Fruit fly (Drosophila melanogaster) whole organism, embryonic: ENCODE results near the gene ens.

ENCODE experiments used
- Abd-B ChIP-seq: fragments of 200-800 bp; sonication (Bioruptor generic); optimal IDR thresholded peaks from 2 replicates; lab custom pipeline; 2018; ENCODE audit warnings: missing biosample characterization, mild to moderate bottlenecking, missing genetic modification characterization, moderate library complexity
- Atf3 ChIP-seq: fragments of 200-800 bp; sonication (Bioruptor generic); optimal IDR thresholded peaks from 3 replicates; lab custom pipeline; 2016; ENCODE audit warnings: missing biosample characterization, missing genetic modification characterization
- BEAF-32 ChIP-seq: fragments of 200-800 bp; sonication (Bioruptor generic); optimal IDR thresholded peaks from 3 replicates; lab custom pipeline; 2017; ENCODE audit warnings: missing biosample characterization, missing genetic modification characterization, mild to moderate bottlenecking, moderate library complexity, missing genetic modification reagents
- CG12299 ChIP-seq: fragments of 200-800 bp; sonication (Bioruptor generic); optimal IDR thresholded peaks from 2 replicates; lab custom pipeline; 2018; ENCODE audit warnings: missing biosample characterization, mild to moderate bottlenecking, missing genetic modification characterization
- CG12391 ChIP-seq: fragments of 200-800 bp; sonication (Bioruptor generic); optimal IDR thresholded peaks from 3 replicates; lab custom pipeline; 2018; ENCODE audit warnings: missing biosample characterization, mild to moderate bottlenecking, missing genetic modification characterization, moderate library complexity
- CG12659 ChIP-seq: fragments of 200-800 bp; sonication (Bioruptor generic); optimal IDR thresholded peaks from 3 replicates; lab custom pipeline; 2017; ENCODE audit warnings: mild to moderate bottlenecking, missing biosample characterization, missing genetic modification reagents, missing genetic modification characterization
- CG15073 ChIP-seq: fragments of 200-800 bp; sonication (Bioruptor generic); optimal IDR thresholded peaks from 2 replicates; lab custom pipeline; 2016; ENCODE audit warnings: missing biosample characterization, missing genetic modification characterization
- CG16863 ChIP-seq: fragments of 200-800 bp; sonication (Bioruptor generic); optimal IDR thresholded peaks from 3 replicates; lab custom pipeline; 2016; ENCODE audit warnings: missing biosample characterization, missing genetic modification characterization
- CG1832 ChIP-seq: fragments of 200-800 bp; sonication (Bioruptor generic); optimal IDR thresholded peaks from 2 replicates; lab custom pipeline; 2017; ENCODE audit warnings: missing biosample characterization, mild to moderate bottlenecking, missing genetic modification characterization, inconsistent platforms
- CG2129 ChIP-seq: fragments of 200-800 bp; sonication (Bioruptor generic); IDR thresholded peaks from 2 replicates; pipeline ENCODE4 v1.3.6; 2022; ENCODE audit warnings: missing biosample characterization, missing genetic modification characterization; ENCODE audit not compliant: partially characterized antibody
- CG32767 ChIP-seq: fragments of 200-800 bp; sonication (Bioruptor generic); IDR thresholded peaks from 2 replicates; pipeline ENCODE4 v1.3.6; 2022; ENCODE audit warnings: missing biosample characterization, missing genetic modification characterization
- CG34376 ChIP-seq: fragments of 200-800 bp; sonication (Bioruptor generic); optimal IDR thresholded peaks from 2 replicates; lab custom pipeline; 2018; ENCODE audit warnings: missing biosample characterization, mild to moderate bottlenecking, missing genetic modification characterization
- CG4328 ChIP-seq: fragments of 200-800 bp; sonication (Bioruptor generic); optimal IDR thresholded peaks from 3 replicates; lab custom pipeline; 2017; ENCODE audit warnings: missing biosample characterization, missing genetic modification reagents, missing genetic modification characterization
- CG6175 ChIP-seq: fragments of 200-800 bp; sonication (Bioruptor generic); IDR thresholded peaks from 3 replicates; pipeline ENCODE4 v1.3.6; 2022; ENCODE audit warnings: missing biosample characterization, missing genetic modification characterization
- CG7839 ChIP-seq: fragments of 200-800 bp; sonication (Bioruptor generic); optimal IDR thresholded peaks from 3 replicates; lab custom pipeline; 2018; ENCODE audit warnings: missing biosample characterization, mild to moderate bottlenecking, missing genetic modification characterization, moderate library complexity
- CG8924 ChIP-seq: fragments of 200-800 bp; optimal IDR thresholded peaks from 3 replicates; lab custom pipeline; 2019; ENCODE audit warnings: missing biosample characterization, mild to moderate bottlenecking, missing genetic modification characterization, moderate library complexity
- Doc3 ChIP-seq: fragments of 200-800 bp; sonication (Bioruptor generic); IDR thresholded peaks from 3 replicates; pipeline ENCODE4 v1.3.6; 2022; ENCODE audit warnings: missing biosample characterization, missing genetic modification characterization; ENCODE audit not compliant: partially characterized antibody
- Drgx ChIP-seq: fragments of 200-800 bp; sonication (Bioruptor generic); IDR thresholded peaks from 2 replicates; pipeline ENCODE4 v1.3.6; 2022; ENCODE audit warnings: missing biosample characterization, missing genetic modification characterization
- ERR ChIP-seq: fragments of 200-800 bp; sonication (Bioruptor generic); optimal IDR thresholded peaks from 2 replicates; lab custom pipeline; 2016; ENCODE audit warnings: missing biosample characterization, missing genetic modification characterization
- Elba2 ChIP-seq: fragments of 200-800 bp; sonication (Bioruptor generic); optimal IDR thresholded peaks from 3 replicates; lab custom pipeline; 2016; ENCODE audit warnings: missing biosample characterization, missing genetic modification characterization
- Fer1 ChIP-seq: fragments of 200-800 bp; sonication (Bioruptor generic); optimal IDR thresholded peaks from 2 replicates; lab custom pipeline; 2017; ENCODE audit warnings: missing biosample characterization, mild to moderate bottlenecking, missing genetic modification characterization
- Hand ChIP-seq: fragments of 200-800 bp; sonication (Bioruptor generic); optimal IDR thresholded peaks from 2 replicates; lab custom pipeline; 2017; ENCODE audit warnings: mild to moderate bottlenecking, missing biosample characterization, missing genetic modification reagents, missing genetic modification characterization
- HmgZ ChIP-seq: fragments of 200-800 bp; sonication (Bioruptor generic); optimal IDR thresholded peaks from 2 replicates; lab custom pipeline; 2018; ENCODE audit warnings: missing biosample characterization, mild to moderate bottlenecking, missing genetic modification characterization
- Hmr ChIP-seq: fragments of 200-800 bp; sonication (Bioruptor generic); optimal IDR thresholded peaks from 3 replicates; lab custom pipeline; 2017; ENCODE audit warnings: mild to moderate bottlenecking, missing biosample characterization, missing genetic modification reagents, missing genetic modification characterization
- Hmx ChIP-seq: fragments of 200-800 bp; sonication (Bioruptor generic); optimal IDR thresholded peaks from 2 replicates; lab custom pipeline; 2016; ENCODE audit warnings: missing biosample characterization, missing genetic modification characterization
- MESR4 ChIP-seq: fragments of 200-800 bp; sonication (Bioruptor generic); optimal IDR thresholded peaks from 2 replicates; lab custom pipeline; 2018; ENCODE audit warnings: missing biosample characterization, mild to moderate bottlenecking, missing genetic modification characterization, moderate library complexity
- Max ChIP-seq: fragments of 200-800 bp; sonication (Bioruptor generic); optimal IDR thresholded peaks from 2 replicates; lab custom pipeline; 2016; ENCODE audit warnings: missing biosample characterization, mild to moderate bottlenecking, missing genetic modification characterization
- NfI ChIP-seq: fragments of 200-800 bp; sonication (Bioruptor generic); optimal IDR thresholded peaks from 3 replicates; lab custom pipeline; 2018; ENCODE audit warnings: missing biosample characterization, mild to moderate bottlenecking, missing genetic modification characterization, moderate library complexity
- Oaz ChIP-seq: fragments of 200-800 bp; sonication (Bioruptor generic); IDR thresholded peaks from 2 replicates; pipeline ENCODE4 v1.3.6; 2022; ENCODE audit warnings: missing biosample characterization, missing genetic modification characterization
- Scr ChIP-seq: fragments of 200-800 bp; sonication (Bioruptor generic); IDR thresholded peaks from 2 replicates; pipeline ENCODE4 v1.3.6; 2022; ENCODE audit warnings: missing biosample characterization, missing genetic modification characterization; ENCODE audit not compliant: partially characterized antibody
- Xbp1 ChIP-seq: fragments of 200-800 bp; sonication (Bioruptor generic); optimal IDR thresholded peaks from 3 replicates; lab custom pipeline; 2016; ENCODE audit warnings: missing biosample characterization, mild to moderate bottlenecking, missing genetic modification characterization
- amos ChIP-seq: fragments of 200-800 bp; sonication (Bioruptor generic); IDR thresholded peaks from 2 replicates; pipeline ENCODE4 v1.3.6; 2022; ENCODE audit warnings: missing biosample characterization, missing genetic modification characterization; ENCODE audit not compliant: partially characterized antibody
- bbx ChIP-seq: fragments of 200-800 bp; sonication (Bioruptor generic); IDR thresholded peaks from 2 replicates; pipeline ENCODE4 v1.3.6; 2022; ENCODE audit warnings: missing biosample characterization, missing genetic modification characterization; ENCODE audit not compliant: partially characterized antibody
- bigmax ChIP-seq: fragments of 200-800 bp; sonication (Bioruptor generic); optimal IDR thresholded peaks from 2 replicates; lab custom pipeline; 2018; ENCODE audit warnings: missing biosample characterization, mild to moderate bottlenecking, missing genetic modification characterization
- ci ChIP-seq: fragments of 200-800 bp; sonication (Bioruptor generic); IDR thresholded peaks from 3 replicates; pipeline ENCODE4 v1.3.6; 2022; ENCODE audit warnings: missing biosample characterization, missing genetic modification characterization
- corto ChIP-seq: fragments of 200-800 bp; sonication (Bioruptor generic); optimal IDR thresholded peaks from 2 replicates; lab custom pipeline; 2016; ENCODE audit warnings: missing biosample characterization, mild to moderate bottlenecking, missing genetic modification characterization, moderate library complexity
- dati ChIP-seq: fragments of 200-800 bp; sonication (Bioruptor generic); IDR thresholded peaks from 2 replicates; pipeline ENCODE4 v1.3.6; 2022; ENCODE audit warnings: missing biosample characterization, missing genetic modification characterization
- ftz-f1 ChIP-seq: fragments of 200-800 bp; sonication (Bioruptor generic); optimal IDR thresholded peaks from 2 replicates; lab custom pipeline; 2016; ENCODE audit warnings: missing biosample characterization, missing genetic modification characterization
- fu2 ChIP-seq: fragments of 200-800 bp; sonication (Bioruptor generic); optimal IDR thresholded peaks from 2 replicates; lab custom pipeline; 2016; ENCODE audit warnings: missing biosample characterization, missing genetic modification characterization
- insv ChIP-seq, 2 experiments: fragments of 200-800 bp; sonication (Bioruptor generic); optimal IDR thresholded peaks; 3 replicates each; lab custom pipeline; 2016 to 2018; ENCODE audit warnings: missing biosample characterization in 2 of 2, missing genetic modification characterization in 2 of 2
- kni ChIP-seq: fragments of 200-800 bp; sonication (Bioruptor generic); optimal IDR thresholded peaks from 3 replicates; lab custom pipeline; 2017; ENCODE audit warnings: mild to moderate bottlenecking, missing biosample characterization, missing genetic modification reagents, missing genetic modification characterization
- lab ChIP-seq: fragments of 200-800 bp; sonication (Bioruptor generic); optimal IDR thresholded peaks from 3 replicates; lab custom pipeline; 2017; ENCODE audit warnings: missing biosample characterization, missing genetic modification characterization, mild to moderate bottlenecking, moderate library complexity, missing genetic modification reagents
- maf-S ChIP-seq: fragments of 200-800 bp; sonication (Bioruptor generic); optimal IDR thresholded peaks from 2 replicates; lab custom pipeline; 2016; ENCODE audit warnings: missing biosample characterization, missing genetic modification characterization
- nau ChIP-seq: fragments of 200-800 bp; sonication (Bioruptor generic); optimal IDR thresholded peaks from 3 replicates; lab custom pipeline; 2017; ENCODE audit warnings: missing biosample characterization, mild to moderate bottlenecking, missing genetic modification characterization, missing genetic modification reagents
- pros ChIP-seq: fragments of 200-800 bp; sonication (Bioruptor generic); optimal IDR thresholded peaks from 3 replicates; lab custom pipeline; 2019; ENCODE audit warnings: missing biosample characterization, mild to moderate bottlenecking, missing genetic modification characterization, moderate library complexity
- sens ChIP-seq: fragments of 200-800 bp; sonication (Bioruptor generic); peaks from one replicate; lab custom pipeline; 2016; ENCODE audit warnings: missing biosample characterization, missing genetic modification characterization
- stwl ChIP-seq: fragments of 200-800 bp; sonication (Bioruptor generic); optimal IDR thresholded peaks from 3 replicates; lab custom pipeline; 2018; ENCODE audit warnings: missing biosample characterization, mild to moderate bottlenecking, missing genetic modification characterization, moderate library complexity
- tap ChIP-seq: fragments of 200-800 bp; optimal IDR thresholded peaks from 3 replicates; lab custom pipeline; 2019; ENCODE audit warnings: missing biosample characterization, mild to moderate bottlenecking, missing genetic modification characterization, moderate library complexity
- wek ChIP-seq: fragments of 200-800 bp; sonication (Bioruptor generic); optimal IDR thresholded peaks from 3 replicates; lab custom pipeline; 2018; ENCODE audit warnings: missing biosample characterization, mild to moderate bottlenecking, missing genetic modification characterization, moderate library complexity

ens gene

DNA sequence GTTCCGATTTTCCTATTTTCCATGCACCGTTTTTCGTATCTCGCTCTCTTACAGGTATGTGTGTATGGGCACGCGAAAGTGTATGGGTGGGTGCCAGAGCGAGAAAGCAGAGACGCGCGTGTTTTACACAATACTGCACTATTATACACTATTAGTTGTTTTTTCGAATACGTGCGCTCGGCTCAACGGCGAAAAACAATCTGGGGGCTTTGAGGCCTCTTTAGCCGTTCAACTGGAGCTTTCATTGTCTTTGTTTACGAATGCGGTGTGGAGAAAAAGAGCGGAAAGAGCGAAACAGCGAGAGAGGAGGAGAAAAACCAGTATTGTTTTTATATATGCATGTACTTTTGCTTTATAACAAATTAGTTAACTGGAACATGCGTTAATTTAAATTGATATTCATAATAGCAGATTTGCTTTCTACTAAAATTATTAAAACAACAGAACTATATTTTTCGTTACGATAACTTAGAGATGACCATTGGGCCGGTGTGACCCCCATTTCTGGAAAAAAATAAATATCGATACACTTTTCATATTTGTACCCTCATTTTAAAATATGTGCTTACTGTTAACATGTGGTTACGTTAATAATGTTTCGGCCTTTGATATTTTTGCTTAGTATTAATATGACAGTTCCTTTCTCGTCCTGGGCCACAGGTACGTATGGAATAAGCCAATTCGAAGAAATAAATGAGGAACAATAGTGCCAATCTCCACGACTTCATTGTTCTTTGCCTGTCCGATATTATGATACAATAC lies 31.7 kb downstream of the ens start, which contains the start of gene CG14995 (continued):
- peak; percentile 67 for TF ChIP-seq Scr (GFP tag; lab: Robert Waterston, UW)
- peak; percentile 72 for TF ChIP-seq nau (GFP tag; lab: Kevin White, UChicago)
- peak; percentile 72; the same call in 2 of the 3 replicates for TF ChIP-seq ci (GFP tag; lab: Robert Waterston, UW)
- 0 out of 2 replicates have a peak, but pooled peaks have one; percentile 19 for TF ChIP-seq CG2129
- peak; percentile 75 for TF ChIP-seq BEAF-32
- peak; percentile 11 for TF ChIP-seq CG12659 (GFP tag; lab: Kevin White, UChicago)
- peak; percentile 4 for TF ChIP-seq CG7839 (tag; lab: Kevin White, UChicago)
- TF ChIP-seq amos (GFP tag; lab: Robert Waterston, UW): peak; percentile 78; the same call in 1 of the 2 replicates
- TF ChIP-seq maf-S (GFP tag; lab: Kevin White, UChicago): no peak
- peak; percentile 71 for TF ChIP-seq CG34376 (GFP tag; lab: Kevin White, UChicago)
- no peak for TF ChIP-seq insv (GFP tag; optimal IDR thresholded peaks at IDR 0.05; lab: Kevin White, UChicago)
- TF ChIP-seq dati: no peak
- peak; percentile 67 for TF ChIP-seq lab
- TF ChIP-seq CG15073 (GFP tag; lab: Kevin White, UChicago): no peak
- TF ChIP-seq Abd-B (GFP tag; lab: Kevin White, UChicago): no peak
- TF ChIP-seq CG32767: peak; percentile 18; the same call in 1 of the 2 replicates
- peak; percentile 35 for TF ChIP-seq tap
- peak; percentile 49 for TF ChIP-seq MESR4 (GFP tag; lab: Kevin White, UChicago)
- peak; percentile 84 for TF ChIP-seq Elba2 (GFP tag; lab: Kevin White, UChicago)
- peak; percentile 64 for TF ChIP-seq CG12299 (tag; lab: Kevin White, UChicago)
- TF ChIP-seq kni (GFP tag; lab: Kevin White, UChicago): peak; percentile 56
- TF ChIP-seq CG12391 (tag; lab: Kevin White, UChicago): peak; percentile 0
- TF ChIP-seq Max (GFP tag; lab: Kevin White, UChicago): peak; percentile 12
- peak; percentile 93 for TF ChIP-seq sens (GFP tag; lab: Kevin White, UChicago)
- TF ChIP-seq Oaz (GFP tag; lab: Robert Waterston, UW): no peak
- peak; percentile 82 for TF ChIP-seq CG8924 (tag; lab: Kevin White, UChicago)
- TF ChIP-seq Hand (GFP tag; lab: Kevin White, UChicago): peak; percentile 34
- TF ChIP-seq Doc3 (GFP tag; lab: Robert Waterston, UW): peak; percentile 59
- peak; percentile 72 for TF ChIP-seq Fer1
- peak; percentile 56 for TF ChIP-seq stwl (tag; lab: Kevin White, UChicago)
- no peak for TF ChIP-seq Hmx (GFP tag; lab: Kevin White, UChicago)
- peak; percentile 54 for TF ChIP-seq Drgx
- TF ChIP-seq ftz-f1: peak; percentile 16
- TF ChIP-seq bbx: peak; percentile 51; the same call in 1 of the 2 replicates
- TF ChIP-seq, all 482 proteins: peak for 136

DNA sequence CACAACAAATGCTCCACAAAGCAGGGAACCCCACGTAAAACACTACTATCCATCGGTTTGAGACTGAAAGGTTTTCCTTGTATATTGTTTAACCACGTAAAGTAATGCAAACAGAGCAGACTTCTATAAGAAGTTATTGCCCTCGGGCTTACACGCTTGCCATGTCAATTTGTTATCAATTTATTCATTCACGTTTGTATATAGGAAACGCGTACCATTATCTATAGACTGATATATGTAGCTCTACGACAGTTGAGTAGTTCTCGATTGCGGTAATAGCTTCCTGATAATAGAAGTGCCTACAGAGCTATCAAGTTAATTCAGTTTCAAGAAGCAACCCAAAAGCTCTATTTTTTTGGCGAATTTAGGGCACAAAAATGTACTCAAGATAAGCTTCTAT lies 35.2 kb downstream of the ens start:
- TF ChIP-seq Xbp1 (GFP tag; lab: Kevin White, UChicago) (no peak), fu2 (no peak), Hmr (no peak), CG6175 (GFP tag; lab: Robert Waterston, UW) (no peak), bigmax (GFP tag; lab: Kevin White, UChicago) (no peak), CG34376 (GFP tag; lab: Kevin White, UChicago) (peak; percentile 15), corto (no peak), CG1832 (GFP tag; lab: Kevin White, UChicago) (no peak), HmgZ (tag; lab: Kevin White, UChicago) (no peak), Atf3 (GFP tag; lab: Kevin White, UChicago) (no peak), CG16863 (GFP tag; lab: Kevin White, UChicago) (no peak), NfI (GFP tag; lab: Kevin White, UChicago) (no peak), wek (GFP tag; lab: Kevin White, UChicago) (no peak), CG4328 (GFP tag; lab: Kevin White, UChicago) (no peak), ERR (GFP tag; lab: Kevin White, UChicago) (no peak), pros (GFP tag; lab: Kevin White, UChicago) (no peak)
